Fruit fly (Drosophila melanogaster): Measurements from ENCODE around the gene Hex-t1.

Gene Hex-t1

DNA sequence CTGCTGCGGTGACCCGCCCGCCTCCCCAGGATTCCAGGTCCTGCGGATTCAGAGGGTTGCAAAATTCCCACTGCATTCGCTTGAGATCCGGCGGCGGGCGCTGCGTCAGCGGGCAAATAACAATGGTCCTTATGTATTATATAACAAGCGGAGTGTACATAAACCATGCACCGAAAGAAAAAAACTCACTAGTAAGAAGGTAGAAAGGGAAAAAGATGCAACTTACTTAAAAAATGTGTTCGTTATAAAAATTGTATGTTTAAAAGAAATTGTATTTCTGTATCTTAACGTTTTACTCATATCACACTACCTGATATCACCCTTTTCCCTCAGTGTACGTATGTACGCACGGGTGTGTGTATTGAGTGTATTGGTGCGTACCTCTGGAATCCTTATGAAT is 50.3 kb downstream of the Hex-t1 start (continued):
- no peak for TF ChIP-seq CG13287 (GFP tag; IDR thresholded peaks at IDR 0.05; ENCODE audit: partially characterized antibody)
- no peak for TF ChIP-seq CG8089 (GFP tag; optimal IDR thresholded peaks at IDR 0.05)
- TF ChIP-seq CG14014 (GFP tag; IDR thresholded peaks at IDR 0.05): no peak
- TF ChIP-seq ttk (GFP tag; IDR thresholded peaks at IDR 0.05): 0 out of 2 replicates have a peak, but pooled peaks have one; percentile 32
- no peak for TF ChIP-seq Lim3 (GFP tag; IDR thresholded peaks at IDR 0.05)
- peak; percentile 62 for TF ChIP-seq CG18599 (GFP tag; optimal IDR thresholded peaks at IDR 0.05)
- TF ChIP-seq CG12236 (GFP tag; optimal IDR thresholded peaks at IDR 0.05): no peak
- no peak for TF ChIP-seq fu2 (GFP tag; optimal IDR thresholded peaks at IDR 0.05)
- TF ChIP-seq psq (GFP tag; optimal IDR thresholded peaks at IDR 0.05): no peak
- peak; percentile 54 for TF ChIP-seq corto (GFP tag; optimal IDR thresholded peaks at IDR 0.05)
- no peak for TF ChIP-seq bab2 (GFP tag; optimal IDR thresholded peaks at IDR 0.05)
- TF ChIP-seq row (GFP tag; IDR thresholded peaks at IDR 0.05): 0 out of 3 replicates have a peak, but pooled peaks have one; percentile 40
- TF ChIP-seq CG2678 (tag; optimal IDR thresholded peaks at IDR 0.05): peak; percentile 46
- no peak for TF ChIP-seq Elba2 (GFP tag; optimal IDR thresholded peaks at IDR 0.05)
- no peak for TF ChIP-seq tio (GFP tag; optimal IDR thresholded peaks at IDR 0.05)
- peak; percentile 8 for TF ChIP-seq CG9727 (GFP tag; optimal IDR thresholded peaks at IDR 0.05)
- TF ChIP-seq tgo (GFP tag; IDR thresholded peaks at IDR 0.05): 0 out of 3 replicates have a peak, but pooled peaks have one; percentile 20
- TF ChIP-seq Myb (GFP tag; optimal IDR thresholded peaks at IDR 0.05): no peak
- TF ChIP-seq odd (GFP tag; optimal IDR thresholded peaks at IDR 0.05): no peak
- TF ChIP-seq CG2712 (tag; optimal IDR thresholded peaks at IDR 0.05): peak; percentile 48
- no peak for TF ChIP-seq Ravus (GFP tag; IDR thresholded peaks at IDR 0.05)
- 0 out of 2 replicates have a peak, but pooled peaks have one; percentile 28 for TF ChIP-seq CG31441 (GFP tag; IDR thresholded peaks at IDR 0.05)
- no peak for TF ChIP-seq CG34376 (GFP tag; optimal IDR thresholded peaks at IDR 0.05)
- TF ChIP-seq hkb (optimal IDR thresholded peaks at IDR 0.05): no peak
- peak; percentile 36; the same call in 1 of the 2 replicates for TF ChIP-seq hkb (GFP tag; IDR thresholded peaks at IDR 0.05)
- TF ChIP-seq chm (GFP tag; IDR thresholded peaks at IDR 0.05): no peak
- peak; percentile 43; the same call in 1 of the 3 replicates for TF ChIP-seq ci (GFP tag; IDR thresholded peaks at IDR 0.05)
- 0 out of 2 replicates have a peak, but pooled peaks have one; percentile 21 for TF ChIP-seq slbo (GFP tag; IDR thresholded peaks at IDR 0.05)
- TF ChIP-seq zfh1 (GFP tag; IDR thresholded peaks at IDR 0.05): 0 out of 3 replicates have a peak, but pooled peaks have one; percentile 38
- TF ChIP-seq CG11504 (tag; optimal IDR thresholded peaks at IDR 0.05): peak; percentile 62
- peak; percentile 76 for TF ChIP-seq Med (GFP tag)
- peak; percentile 4 for TF ChIP-seq Meics (GFP tag; optimal IDR thresholded peaks at IDR 0.05)
- TF ChIP-seq CG12659 (GFP tag; optimal IDR thresholded peaks at IDR 0.05): no peak
- no peak for TF ChIP-seq sob (GFP tag; IDR thresholded peaks at IDR 0.05)
- TF ChIP-seq nmo (GFP tag; optimal IDR thresholded peaks at IDR 0.05): peak; percentile 8
- TF ChIP-seq Dek (tag; optimal IDR thresholded peaks at IDR 0.05): no peak
- TF ChIP-seq grau (tag; optimal IDR thresholded peaks at IDR 0.05): peak; percentile 6
- TF ChIP-seq CG12219 (GFP tag; optimal IDR thresholded peaks at IDR 0.05): no peak
- TF ChIP-seq CG18476 (GFP tag; optimal IDR thresholded peaks at IDR 0.05): no peak
- peak; percentile 3 for TF ChIP-seq Xbp1 (GFP tag; optimal IDR thresholded peaks at IDR 0.05)
- no peak for TF ChIP-seq chn (GFP tag; optimal IDR thresholded peaks at IDR 0.05)
- TF ChIP-seq pan (optimal IDR thresholded peaks at IDR 0.05): no peak
- TF ChIP-seq pan (GFP tag; optimal IDR thresholded peaks at IDR 0.05 in 1 of 2, IDR thresholded peaks at IDR 0.05 in 1 of 2): peak in 1 of 2 experiments; percentile 20
- TF ChIP-seq CG31388 (GFP tag; optimal IDR thresholded peaks at IDR 0.05): no peak
- TF ChIP-seq HLH3B (GFP tag; IDR thresholded peaks at IDR 0.05): peak; percentile 8; the same call in 1 of the 2 replicates
- TF ChIP-seq CG11696 (GFP tag; IDR thresholded peaks at IDR 0.05): 0 out of 2 replicates have a peak, but pooled peaks have one; percentile 29
- peak; percentile 25 for TF ChIP-seq nom (GFP tag; optimal IDR thresholded peaks at IDR 0.05)
- peak; percentile 20 for TF ChIP-seq sens (GFP tag)
- TF ChIP-seq Fer3 (tag; optimal IDR thresholded peaks at IDR 0.05): no peak
- TF ChIP-seq Ets65A (GFP tag): peak; percentile 91
- TF ChIP-seq eve (GFP tag; optimal IDR thresholded peaks at IDR 0.05): peak in 1 of 2 experiments; percentile 35
- no peak for TF ChIP-seq chinmo (GFP tag; IDR thresholded peaks at IDR 0.05; ENCODE audit: partially characterized antibody)

All from whole organism, embryonic.